Worm (Caenorhabditis elegans) whole organism, L1 larva: Measurements from ENCODE around the gene F09C12.8.
A peak's percentile ranks its signal among the peaks of the same experiment; 100 is the strongest.

Source experiments
- C04F5.9 ChIP-seq: sonication (generic microtip); optimal IDR thresholded peaks from 2 replicates; lab custom pipeline; 2016; ENCODE audit warnings: missing genetic modification characterization, missing compliant biosample characterization
- Y116A8C.19 ChIP-seq: sonication (generic microtip); optimal IDR thresholded peaks from 2 replicates; lab custom pipeline; 2016; ENCODE audit warnings: missing compliant biosample characterization, missing genetic modification characterization, borderline replicate concordance
- blmp-1 ChIP-seq: fragments of 150-350 bp; optimal IDR thresholded peaks from 2 replicates; lab custom pipeline; 2014; ENCODE audit warnings: missing biosample characterization, missing genetic modification characterization
- ceh-63 ChIP-seq: fragments of 200-800 bp; sonication (Bioruptor generic); optimal IDR thresholded peaks from 2 replicates; lab custom pipeline; 2018; ENCODE audit warnings: mild to moderate bottlenecking, missing genetic modification characterization, missing compliant biosample characterization
- ceh-88 ChIP-seq: fragments of 200-800 bp; sonication (Bioruptor generic); IDR thresholded peaks from 2 replicates; pipeline ENCODE4 v1.3.6; 2022; ENCODE audit warnings: missing genetic modification characterization, missing compliant biosample characterization
- ceh-90 ChIP-seq: sonication (generic microtip); optimal IDR thresholded peaks from 2 replicates; lab custom pipeline; 2016; ENCODE audit warnings: missing genetic modification characterization, missing compliant biosample characterization
- ces-1 ChIP-seq: fragments of 150-350 bp; optimal IDR thresholded peaks from 2 replicates; lab custom pipeline; 2014; ENCODE audit warnings: missing biosample characterization, missing genetic modification reagents, missing genetic modification characterization
- dpl-1 ChIP-seq, 3 experiments: fragments of 150-350 bp in 2 of 3; sonication (generic microtip) in 1 of 3; optimal IDR thresholded peaks; 2 replicates each; lab custom pipeline; 2014 to 2017; ENCODE audit warnings: missing biosample characterization in 3 of 3, missing genetic modification characterization in 3 of 3, missing genetic modification reagents in 3 of 3
- dsc-1 ChIP-seq: sonication (generic microtip); optimal IDR thresholded peaks from 2 replicates; lab custom pipeline; 2016; ENCODE audit warnings: mild to moderate bottlenecking, missing genetic modification characterization, missing compliant biosample characterization
- efl-1 ChIP-seq, 4 experiments: fragments of 150-350 bp; optimal IDR thresholded peaks in 3 of 4; peaks in 1 of 4; 1 replicate in 1 of 4; 2 replicates in 3 of 4; lab custom pipeline; 2014; ENCODE audit warnings: missing biosample characterization in 2 of 4, missing genetic modification characterization in 2 of 4, missing genetic modification reagents in 2 of 4
- efl-3 ChIP-seq: fragments of 200-800 bp; sonication (Bioruptor generic); optimal IDR thresholded peaks from 2 replicates; lab custom pipeline; 2018; ENCODE audit warnings: mild to moderate bottlenecking, missing genetic modification characterization, missing compliant biosample characterization
- egl-13 ChIP-seq: sonication (generic microtip); optimal IDR thresholded peaks from 2 replicates; lab custom pipeline; 2016; ENCODE audit warnings: missing genotype, missing genetic modification reagents, missing genetic modification characterization, missing compliant biosample characterization
- elt-3 ChIP-seq, 6 experiments: fragments of 150-350 bp in 1 of 6; sonication (generic microtip); optimal IDR thresholded peaks; 2 replicates each; lab custom pipeline; 2017 to 2018; ENCODE audit warnings: missing biosample characterization in 6 of 6, missing genetic modification characterization in 6 of 6, inconsistent platforms in 1 of 6
- ets-5 ChIP-seq: fragments of 200-800 bp; sonication (Bioruptor generic); IDR thresholded peaks from 2 replicates; pipeline ENCODE4 v1.3.6; 2022; ENCODE audit warnings: missing genetic modification characterization, missing compliant biosample characterization
- fkh-4 ChIP-seq: sonication (generic microtip); optimal IDR thresholded peaks from 2 replicates; lab custom pipeline; 2016; ENCODE audit warnings: missing compliant biosample characterization, missing genetic modification characterization, borderline replicate concordance
- fkh-8 ChIP-seq: sonication (generic microtip); optimal IDR thresholded peaks from 2 replicates; lab custom pipeline; 2016; ENCODE audit warnings: mild to moderate bottlenecking, missing genetic modification characterization, missing compliant biosample characterization
- fos-1 ChIP-seq: fragments of 150-350 bp; optimal IDR thresholded peaks from 2 replicates; lab custom pipeline; 2014; ENCODE audit warnings: missing biosample characterization, missing genetic modification characterization
- grh-1 ChIP-seq: fragments of 200-800 bp; sonication (Bioruptor generic); IDR thresholded peaks from 2 replicates; pipeline ENCODE4 v1.3.6; 2022; ENCODE audit warnings: missing genetic modification reagents, missing genetic modification characterization, missing compliant biosample characterization
- hlh-17 ChIP-seq: fragments of 200-800 bp; sonication (Bioruptor generic); optimal IDR thresholded peaks from 2 replicates; lab custom pipeline; 2018; ENCODE audit warnings: missing genetic modification characterization, mild to moderate bottlenecking, missing compliant biosample characterization, moderate library complexity, borderline replicate concordance
- hlh-4 ChIP-seq: sonication (generic microtip); optimal IDR thresholded peaks from 2 replicates; lab custom pipeline; 2016; ENCODE audit warnings: mild to moderate bottlenecking, missing genetic modification characterization, missing compliant biosample characterization
- isw-1 ChIP-seq: fragments of 200-800 bp; sonication (Bioruptor generic); IDR thresholded peaks from 2 replicates; pipeline ENCODE4 v1.3.6; 2022; ENCODE audit warnings: missing genetic modification characterization, missing compliant biosample characterization
- lin-13 ChIP-seq: fragments of 150-350 bp; optimal IDR thresholded peaks from 2 replicates; lab custom pipeline; 2014; ENCODE audit warnings: missing biosample characterization, missing genetic modification reagents, missing genetic modification characterization
- lin-15B ChIP-seq: fragments of 150-350 bp; sonication (generic microtip); optimal IDR thresholded peaks from 3 replicates; lab custom pipeline; 2014; ENCODE audit warnings: missing biosample characterization, missing genetic modification characterization
- lin-35 ChIP-seq, 2 experiments: fragments of 150-350 bp; optimal IDR thresholded peaks; 2 replicates each; lab custom pipeline; 2014; ENCODE audit warnings: missing biosample characterization in 2 of 2, missing genetic modification characterization in 2 of 2, missing genetic modification reagents in 2 of 2
- lin-39 ChIP-seq: fragments of 150-350 bp; optimal IDR thresholded peaks from 2 replicates; lab custom pipeline; 2014; ENCODE audit warnings: missing biosample characterization, missing genetic modification reagents, missing genetic modification characterization
- lir-3 ChIP-seq: sonication (generic microtip); optimal IDR thresholded peaks from 2 replicates; lab custom pipeline; 2016; ENCODE audit warnings: mild to moderate bottlenecking, missing genetic modification characterization, moderate library complexity, missing compliant biosample characterization; ENCODE audit not compliant: poor library complexity
- lsy-2 ChIP-seq, 2 experiments: fragments of 150-350 bp; optimal IDR thresholded peaks; 2 replicates each; lab custom pipeline; 2014; ENCODE audit warnings: missing biosample characterization in 2 of 2, missing genetic modification characterization in 2 of 2
- mab-9 ChIP-seq: fragments of 200-800 bp; sonication (Bioruptor generic); IDR thresholded peaks from 2 replicates; pipeline ENCODE4 v1.3.6; 2022; ENCODE audit warnings: missing genetic modification reagents, missing genetic modification characterization, missing compliant biosample characterization
- mdl-1 ChIP-seq, 2 experiments: fragments of 150-350 bp; optimal IDR thresholded peaks; 2 replicates each; lab custom pipeline; 2014 to 2017; ENCODE audit warnings: missing biosample characterization in 2 of 2, missing genetic modification characterization in 2 of 2, inconsistent platforms in 1 of 2
- mef-2 ChIP-seq: fragments of 150-350 bp; optimal IDR thresholded peaks from 2 replicates; lab custom pipeline; 2014; ENCODE audit warnings: missing biosample characterization, missing genetic modification characterization
- mep-1 ChIP-seq: fragments of 150-350 bp; optimal IDR thresholded peaks from 2 replicates; lab custom pipeline; 2014; ENCODE audit warnings: missing biosample characterization, missing genetic modification characterization
- nhr-12 ChIP-seq: sonication (generic microtip); optimal IDR thresholded peaks from 2 replicates; lab custom pipeline; 2017; ENCODE audit warnings: missing biosample characterization, missing genetic modification characterization
- nhr-19 ChIP-seq: fragments of 200-800 bp; sonication (Bioruptor generic); conservative IDR thresholded peaks from 2 replicates; pipeline ENCODE4 v1.3.6; 2022; ENCODE audit warnings: missing genetic modification characterization, missing compliant biosample characterization
- nhr-237 ChIP-seq: fragments of 150-350 bp; optimal IDR thresholded peaks from 2 replicates; lab custom pipeline; 2014; ENCODE audit warnings: missing biosample characterization, missing genetic modification characterization
- nhr-28 ChIP-seq: fragments of 150-350 bp; optimal IDR thresholded peaks from 2 replicates; lab custom pipeline; 2014; ENCODE audit warnings: missing biosample characterization, missing genetic modification characterization
- nhr-71 ChIP-seq: sonication (generic microtip); optimal IDR thresholded peaks from 2 replicates; lab custom pipeline; 2016; ENCODE audit warnings: mild to moderate bottlenecking, missing genetic modification characterization, moderate library complexity, missing compliant biosample characterization
- nhr-76 ChIP-seq: sonication (generic microtip); optimal IDR thresholded peaks from 2 replicates; lab custom pipeline; 2017; ENCODE audit warnings: missing biosample characterization, missing genetic modification characterization
- nhr-77 ChIP-seq: fragments of 150-350 bp; optimal IDR thresholded peaks from 2 replicates; lab custom pipeline; 2014; ENCODE audit warnings: missing biosample characterization, missing genetic modification characterization
- nhr-90 ChIP-seq: sonication (generic microtip); optimal IDR thresholded peaks from 2 replicates; lab custom pipeline; 2016; ENCODE audit warnings: mild to moderate bottlenecking, missing genetic modification characterization, missing compliant biosample characterization; ENCODE audit not compliant: poor library complexity
- pax-3 ChIP-seq: fragments of 200-800 bp; sonication (Bioruptor generic); optimal IDR thresholded peaks from 2 replicates; lab custom pipeline; 2018; ENCODE audit warnings: mild to moderate bottlenecking, missing genetic modification characterization, moderate library complexity, missing compliant biosample characterization
- pqm-1 ChIP-seq: sonication (generic microtip); optimal IDR thresholded peaks from 3 replicates; lab custom pipeline; 2017; ENCODE audit warnings: missing biosample characterization, missing genetic modification characterization
- sox-4 ChIP-seq: sonication (generic microtip); optimal IDR thresholded peaks from 2 replicates; lab custom pipeline; 2016; ENCODE audit warnings: missing genetic modification characterization, missing compliant biosample characterization
- sup-37 ChIP-seq: fragments of 200-800 bp; sonication (Bioruptor generic); optimal IDR thresholded peaks from 2 replicates; lab custom pipeline; 2018; ENCODE audit warnings: mild to moderate bottlenecking, missing genetic modification characterization, missing compliant biosample characterization
- swsn-7 ChIP-seq: sonication (generic microtip); optimal IDR thresholded peaks from 2 replicates; lab custom pipeline; 2016; ENCODE audit warnings: missing genetic modification characterization, missing compliant biosample characterization
- tlp-1 ChIP-seq: fragments of 150-350 bp; optimal IDR thresholded peaks from 2 replicates; lab custom pipeline; 2014; ENCODE audit warnings: missing biosample characterization, missing genetic modification characterization
- unc-30 ChIP-seq: sonication (generic microtip); optimal IDR thresholded peaks from 2 replicates; lab custom pipeline; 2017; ENCODE audit warnings: missing biosample characterization, missing genetic modification characterization
- unc-86 ChIP-seq: sonication (generic microtip); optimal IDR thresholded peaks from 2 replicates; lab custom pipeline; 2016; ENCODE audit warnings: missing genetic modification characterization, missing compliant biosample characterization
- unc-98 ChIP-seq: fragments of 200-800 bp; sonication (Bioruptor generic); IDR thresholded peaks from 2 replicates; pipeline ENCODE4 v1.3.6; 2022; ENCODE audit warnings: missing genetic modification characterization, missing compliant biosample characterization
- xbp-1 ChIP-seq: sonication (generic microtip); optimal IDR thresholded peaks from 2 replicates; lab custom pipeline; 2016; ENCODE audit warnings: missing genetic modification characterization, missing compliant biosample characterization
- ztf-11 ChIP-seq, 2 experiments: sonication (generic microtip); optimal IDR thresholded peaks; 2 replicates each; lab custom pipeline; 2016 to 2017; ENCODE audit warnings: missing genetic modification characterization in 2 of 2, missing biosample characterization in 1 of 2, missing compliant biosample characterization in 1 of 2
- ztf-4 ChIP-seq: fragments of 150-350 bp; optimal IDR thresholded peaks from 2 replicates; lab custom pipeline; 2014; ENCODE audit warnings: missing biosample characterization, missing genetic modification characterization

The F09C12.8 gene

ce11 chrII:5081124-5081913 is 30.9 kb upstream of the F09C12.8 start, which contains the start of gene dsh-2:
TSS of gene dsh-2 (minus strand) at chrII:5081174.
- peak; percentile 69 to 83 (median 81) for TF ChIP-seq dpl-1 (GFP tag; optimal IDR thresholded peaks at IDR 0.05; lab: Kevin White, UChicago)
- TF ChIP-seq ets-5 = no peak
- TF ChIP-seq xbp-1 (tag; lab: Kevin White, UChicago) = peak; percentile 42
- TF ChIP-seq blmp-1 (tag; lab: Kevin White, UChicago) = peak; percentile 69
- TF ChIP-seq mab-9 (GFP tag; lab: Robert Waterston, UW) = no peak
- TF ChIP-seq mef-2 = no peak
- no peak for TF ChIP-seq C04F5.9 (tag; lab: Kevin White, UChicago)
- TF ChIP-seq isw-1 (GFP tag; lab: Robert Waterston, UW) = no peak
- TF ChIP-seq ceh-90 (tag; lab: Kevin White, UChicago) = peak; percentile 10
- peak; percentile 68 to 92 for TF ChIP-seq lin-35 (GFP tag; optimal IDR thresholded peaks at IDR 0.05; lab: Kevin White, UChicago)
- TF ChIP-seq Y116A8C.19 (tag; lab: Kevin White, UChicago) = no peak
- TF ChIP-seq lir-3 (tag; lab: Kevin White, UChicago) = peak; percentile 17
- no peak for TF ChIP-seq hlh-4 (tag; lab: Kevin White, UChicago)
- no peak for TF ChIP-seq hlh-17
- no peak for TF ChIP-seq fos-1 (tag; lab: Kevin White, UChicago)
- peak; percentile 72 to 76 for TF ChIP-seq lsy-2 (tag; optimal IDR thresholded peaks at IDR 0.05; lab: Kevin White, UChicago)
- TF ChIP-seq nhr-12 (tag; lab: Kevin White, UChicago) = no peak
- TF ChIP-seq nhr-28 (tag; lab: Kevin White, UChicago) = no peak
- no peak for TF ChIP-seq unc-86 (tag; lab: Kevin White, UChicago)
- TF ChIP-seq ztf-11 (tag; optimal IDR thresholded peaks at IDR 0.05; lab: Kevin White, UChicago) = peak in 1 of 2 experiments; percentile 10
- TF ChIP-seq egl-13 (tag; lab: Kevin White, UChicago) = no peak
- peak in 3 of 6 experiments; percentile 36 to 51 (median 41) for TF ChIP-seq elt-3 (tag; optimal IDR thresholded peaks at IDR 0.05; lab: Kevin White, UChicago)
- no peak for TF ChIP-seq unc-30 (tag; lab: Kevin White, UChicago)
- no peak for TF ChIP-seq ceh-63 (GFP tag; lab: Kevin White, UChicago)
- TF ChIP-seq nhr-76 (tag; lab: Kevin White, UChicago) = no peak
- TF ChIP-seq ceh-88 (GFP tag; lab: Robert Waterston, UW) = no peak
- peak; percentile 62 for TF ChIP-seq nhr-71
- peak; percentile 63 for TF ChIP-seq nhr-90 (tag; lab: Kevin White, UChicago)
- TF ChIP-seq nhr-77 (tag; lab: Kevin White, UChicago) = peak; percentile 32
- no peak for TF ChIP-seq fkh-8
- no peak for TF ChIP-seq sox-4
- peak in 1 of 2 experiments; percentile 62 for TF ChIP-seq mdl-1 (tag; optimal IDR thresholded peaks at IDR 0.05; lab: Kevin White, UChicago)
- TF ChIP-seq dsc-1 = no peak
- TF ChIP-seq efl-3 (GFP tag; lab: Kevin White, UChicago) = no peak
- TF ChIP-seq efl-1 (optimal IDR thresholded peaks at IDR 0.05; lab: Kevin White, UChicago) = peak; percentile 72 to 82
- peak; percentile 82 to 98 for TF ChIP-seq efl-1 (GFP tag; optimal IDR thresholded peaks at IDR 0.05 in 1 of 2; lab: Kevin White, UChicago)
- TF ChIP-seq ztf-4 = peak; percentile 21
- peak; percentile 13 for TF ChIP-seq lin-15B (tag; lab: Kevin White, UChicago)
- TF ChIP-seq nhr-19 (GFP tag; lab: Robert Waterston, UW) = peak; percentile 30
- TF ChIP-seq grh-1 (GFP tag; lab: Robert Waterston, UW) = peak; percentile 35; the same call in 1 of the 2 replicates
- no peak for TF ChIP-seq pax-3 (tag; lab: Kevin White, UChicago)
- no peak for TF ChIP-seq unc-98
- no peak for TF ChIP-seq lin-39 (tag; lab: Kevin White, UChicago)
- peak; percentile 91 for TF ChIP-seq mep-1
- no peak for TF ChIP-seq pqm-1 (tag; lab: Kevin White, UChicago)
- TF ChIP-seq ces-1 = no peak
- no peak for TF ChIP-seq nhr-237 (tag; lab: Kevin White, UChicago)
- peak; percentile 40 for TF ChIP-seq swsn-7 (tag; lab: Kevin White, UChicago)
- peak; percentile 32 for TF ChIP-seq lin-13 (GFP tag; lab: Kevin White, UChicago)
- TF ChIP-seq sup-37 (GFP tag; lab: Kevin White, UChicago) = no peak
- no peak for TF ChIP-seq fkh-4 (tag; lab: Kevin White, UChicago)
- TF ChIP-seq tlp-1 = no peak
